Fruit fly (Drosophila melanogaster) Kc167 (cell line): ENCODE data around the gene Jhbp4.

Source experiments
- Myc ChIP-seq: fragments of >200 bp; optimal IDR thresholded peaks from 2 replicates; lab custom pipeline; 2017; ENCODE audit warnings: missing external identifiers
- h ChIP-seq: fragments of >200 bp; optimal IDR thresholded peaks from 3 replicates; lab custom pipeline; 2018; ENCODE audit warnings: missing external identifiers
- psq ChIP-seq: fragments of >200 bp; optimal IDR thresholded peaks from 2 replicates; lab custom pipeline; 2017; ENCODE audit warnings: missing external identifiers

dm6 chr3R:16074122-16074521, 30.8 kb downstream of the Jhbp4 start:
- no peak for TF ChIP-seq psq (lab: Kevin White, UChicago)
- no peak for TF ChIP-seq Myc
- TF ChIP-seq h = no peak
